Worm (Caenorhabditis elegans) whole organism, L2 larva: ENCODE data around the gene rbm-42.
A peak's percentile ranks its signal among the peaks of the same experiment; 100 is the strongest.

Experiments
- C34F6.9 ChIP-seq: fragments of 150-350 bp; optimal IDR thresholded peaks from 2 replicates; lab custom pipeline; 2014; ENCODE audit warnings: missing biosample characterization, missing genetic modification characterization
- F13H6.1 ChIP-seq: sonication (generic microtip); optimal IDR thresholded peaks from 2 replicates; lab custom pipeline; 2016; ENCODE audit warnings: missing genetic modification characterization, missing compliant biosample characterization
- R02D3.7 ChIP-seq: fragments of 150-350 bp; optimal IDR thresholded peaks from 2 replicates; lab custom pipeline; 2014; ENCODE audit warnings: missing biosample characterization, missing genetic modification characterization
- Y55F3AM.14 ChIP-seq: fragments of 200-800 bp; sonication (Bioruptor generic); optimal IDR thresholded peaks from 2 replicates; lab custom pipeline; 2018; ENCODE audit warnings: mild to moderate bottlenecking, missing genetic modification characterization, missing compliant biosample characterization
- ZK546.5 ChIP-seq: sonication (generic microtip); optimal IDR thresholded peaks from 2 replicates; lab custom pipeline; 2017; ENCODE audit warnings: missing biosample characterization, missing genetic modification characterization
- alr-1 ChIP-seq: fragments of 150-350 bp; optimal IDR thresholded peaks from 2 replicates; lab custom pipeline; 2014; ENCODE audit warnings: missing biosample characterization, missing genetic modification characterization
- aly-2 ChIP-seq: fragments of 150-350 bp; optimal IDR thresholded peaks from 2 replicates; lab custom pipeline; 2014; ENCODE audit warnings: missing biosample characterization, missing genetic modification characterization
- ama-1 ChIP-seq: fragments of 150-350 bp; optimal IDR thresholded peaks from 2 replicates; lab custom pipeline; 2018; ENCODE audit warnings: inconsistent platforms
- blmp-1 ChIP-seq: sonication (generic microtip); optimal IDR thresholded peaks from 2 replicates; lab custom pipeline; 2017; ENCODE audit warnings: missing genetic modification characterization, mild to moderate bottlenecking, missing compliant biosample characterization, antibody characterized with exemption, moderate library complexity; ENCODE audit not compliant: insufficient read depth
- ceh-82 ChIP-seq: fragments of 150-350 bp; optimal IDR thresholded peaks from 2 replicates; lab custom pipeline; 2014; ENCODE audit warnings: missing biosample characterization, missing genetic modification characterization
- elt-1 ChIP-seq: fragments of 150-350 bp; optimal IDR thresholded peaks from 2 replicates; lab custom pipeline; 2014; ENCODE audit warnings: missing biosample characterization, missing genetic modification characterization
- elt-3 ChIP-seq: sonication (generic microtip); optimal IDR thresholded peaks from 2 replicates; lab custom pipeline; 2017; ENCODE audit warnings: missing biosample characterization, missing genetic modification characterization
- fos-1 ChIP-seq: fragments of 150-350 bp; optimal IDR thresholded peaks from 2 replicates; lab custom pipeline; 2014; ENCODE audit warnings: missing biosample characterization, missing genetic modification characterization
- gmeb-1 ChIP-seq: fragments of 150-350 bp; optimal IDR thresholded peaks from 2 replicates; lab custom pipeline; 2014; ENCODE audit warnings: missing biosample characterization, missing genetic modification characterization
- lin-11 ChIP-seq: fragments of 150-350 bp; sonication (generic microtip); optimal IDR thresholded peaks from 2 replicates; lab custom pipeline; 2014; ENCODE audit warnings: missing biosample characterization, missing genetic modification characterization, inconsistent platforms, mixed read lengths
- lin-13 ChIP-seq: fragments of 150-350 bp; optimal IDR thresholded peaks from 2 replicates; lab custom pipeline; 2014; ENCODE audit warnings: missing biosample characterization, missing genetic modification reagents, missing genetic modification characterization
- lin-39 ChIP-seq: fragments of 150-350 bp; optimal IDR thresholded peaks from 2 replicates; lab custom pipeline; 2014; ENCODE audit warnings: missing biosample characterization, missing genetic modification reagents, missing genetic modification characterization
- lsy-2 ChIP-seq, 2 experiments: fragments of 150-350 bp in 1 of 2; sonication (generic microtip) in 1 of 2; optimal IDR thresholded peaks; 2 replicates each; lab custom pipeline; 2014 to 2017; ENCODE audit warnings: missing biosample characterization in 2 of 2, missing genetic modification characterization in 2 of 2
- mbf-1 ChIP-seq: sonication (generic microtip); optimal IDR thresholded peaks from 2 replicates; lab custom pipeline; 2017; ENCODE audit warnings: missing biosample characterization, missing genetic modification characterization
- mdl-1 ChIP-seq, 2 experiments: fragments of 150-350 bp in 1 of 2; sonication (generic microtip) in 1 of 2; optimal IDR thresholded peaks; 2 replicates each; lab custom pipeline; 2017; ENCODE audit warnings: missing biosample characterization in 2 of 2, missing genetic modification characterization in 2 of 2
- nhr-10 ChIP-seq: sonication (generic microtip); optimal IDR thresholded peaks from 2 replicates; lab custom pipeline; 2017; ENCODE audit warnings: missing biosample characterization, missing genetic modification characterization
- nhr-11 ChIP-seq: fragments of 150-350 bp; optimal IDR thresholded peaks from 2 replicates; lab custom pipeline; 2014; ENCODE audit warnings: missing biosample characterization, missing genetic modification characterization
- nhr-129 ChIP-seq: fragments of 150-350 bp; optimal IDR thresholded peaks from 2 replicates; lab custom pipeline; 2014; ENCODE audit warnings: missing biosample characterization, missing genetic modification characterization
- nhr-21 ChIP-seq: fragments of 150-350 bp; optimal IDR thresholded peaks from 2 replicates; lab custom pipeline; 2014; ENCODE audit warnings: missing biosample characterization, missing genetic modification characterization
- nhr-23 ChIP-seq: fragments of 150-350 bp; optimal IDR thresholded peaks from 2 replicates; lab custom pipeline; 2014; ENCODE audit warnings: missing biosample characterization, missing genetic modification reagents, missing genetic modification characterization
- nhr-237 ChIP-seq: fragments of 150-350 bp; optimal IDR thresholded peaks from 2 replicates; lab custom pipeline; 2014; ENCODE audit warnings: missing biosample characterization, missing genetic modification characterization
- nhr-25 ChIP-seq: fragments of 150-350 bp; sonication (generic microtip); optimal IDR thresholded peaks from 3 replicates; lab custom pipeline; 2014; ENCODE audit warnings: missing biosample characterization, missing genetic modification characterization
- nhr-6 ChIP-seq: fragments of 150-350 bp; optimal IDR thresholded peaks from 2 replicates; lab custom pipeline; 2014; ENCODE audit warnings: missing biosample characterization, missing genetic modification characterization
- peb-1 ChIP-seq: fragments of 150-350 bp; optimal IDR thresholded peaks from 2 replicates; lab custom pipeline; 2014; ENCODE audit warnings: missing biosample characterization, missing genetic modification characterization
- sem-4 ChIP-seq: fragments of 150-350 bp; optimal IDR thresholded peaks from 2 replicates; lab custom pipeline; 2014; ENCODE audit warnings: missing biosample characterization, missing genetic modification reagents, missing genetic modification characterization
- skn-1 ChIP-seq: sonication (generic microtip); optimal IDR thresholded peaks from 2 replicates; lab custom pipeline; 2017; ENCODE audit warnings: missing biosample characterization, missing genetic modification characterization
- sma-3 ChIP-seq: sonication (generic microtip); optimal IDR thresholded peaks from 2 replicates; lab custom pipeline; 2016; ENCODE audit warnings: missing genetic modification reagents, missing genetic modification characterization, missing compliant biosample characterization
- unc-39 ChIP-seq: fragments of 150-350 bp; optimal IDR thresholded peaks from 2 replicates; lab custom pipeline; 2014; ENCODE audit warnings: missing biosample characterization, missing genetic modification characterization
- zag-1 ChIP-seq: fragments of 150-350 bp; optimal IDR thresholded peaks from 2 replicates; lab custom pipeline; 2014; ENCODE audit warnings: missing biosample characterization, missing genetic modification characterization
- ztf-11 ChIP-seq: sonication (generic microtip); optimal IDR thresholded peaks from 2 replicates; lab custom pipeline; 2017; ENCODE audit warnings: missing biosample characterization, missing genetic modification characterization
- ztf-4 ChIP-seq: fragments of 150-350 bp; optimal IDR thresholded peaks from 2 replicates; lab custom pipeline; 2014; ENCODE audit warnings: missing biosample characterization, missing genetic modification characterization

rbm-42 gene

ce11 chrIII:5108746-5109145, 44.3 kb downstream of the rbm-42 start (continued):
- TF ChIP-seq fos-1 (tag; lab: Kevin White, UChicago) = peak; percentile 30
- TF ChIP-seq sma-3 (GFP tag; lab: Kevin White, UChicago) = peak; percentile 21
- no peak for TF ChIP-seq lin-39 (tag; lab: Kevin White, UChicago)
- TF ChIP-seq F13H6.1 (tag; lab: Kevin White, UChicago) = no peak
- TF ChIP-seq nhr-6 (tag; lab: Kevin White, UChicago) = no peak
- no peak for TF ChIP-seq zag-1 (tag; lab: Kevin White, UChicago)
- TF ChIP-seq ztf-4 = no peak
- TF ChIP-seq lsy-2 (tag; optimal IDR thresholded peaks at IDR 0.05; lab: Kevin White, UChicago) = peak; percentile 27 to 79
- TF ChIP-seq nhr-129 = peak; percentile 79
- no peak for TF ChIP-seq unc-39
- TF ChIP-seq mdl-1 (tag; optimal IDR thresholded peaks at IDR 0.05; lab: Kevin White, UChicago) = no peak
- no peak for TF ChIP-seq nhr-237
- no peak for TF ChIP-seq nhr-11
- TF ChIP-seq nhr-21 (tag; lab: Kevin White, UChicago) = no peak
- no peak for TF ChIP-seq ZK546.5 (tag; lab: Kevin White, UChicago)
- no peak for TF ChIP-seq ceh-82 (tag; lab: Kevin White, UChicago)
- no peak for TF ChIP-seq lin-11
- TF ChIP-seq, all 48 proteins: peak for 12

ce11 chrIII:5107959-5108358, 45.1 kb downstream of the rbm-42 start:
- TF ChIP-seq Y55F3AM.14 (GFP tag; lab: Kevin White, UChicago) (no peak), elt-3 (tag; lab: Kevin White, UChicago) (no peak), alr-1 (tag; lab: Kevin White, UChicago) (no peak), mbf-1 (tag; lab: Kevin White, UChicago) (no peak), aly-2 (tag; lab: Kevin White, UChicago) (no peak), ama-1 (lab: Kevin White, UChicago) (no peak), blmp-1 (tag; lab: Kevin White, UChicago) (no peak)

DNA sequence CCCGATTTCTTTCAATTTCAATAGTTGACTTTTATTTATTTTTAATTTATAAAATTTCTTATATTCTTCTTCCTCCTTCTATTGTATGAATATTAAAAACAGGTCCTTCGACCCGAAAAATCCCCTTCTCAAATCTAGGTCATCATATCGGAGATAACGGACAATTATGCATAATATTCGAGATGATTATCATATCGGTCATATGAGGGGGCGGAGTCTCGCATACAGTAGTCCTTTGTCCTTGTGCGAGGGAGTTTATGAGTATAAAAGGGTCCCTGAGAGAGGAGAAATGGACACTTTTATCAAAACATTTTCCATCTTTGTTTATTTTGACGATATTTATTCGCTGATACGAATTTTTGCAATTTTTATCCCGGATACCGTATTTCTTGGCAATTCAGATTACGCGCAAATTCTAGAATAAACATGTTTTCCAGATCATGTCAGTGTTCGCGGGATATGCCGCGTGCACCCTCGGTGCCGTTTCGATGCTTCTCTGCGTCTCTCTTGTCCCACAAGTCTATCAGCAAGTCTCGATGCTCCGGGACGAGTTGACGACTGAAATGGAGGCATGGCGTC, 46.0 kb downstream of the rbm-42 start, which contains the start of gene dpy-17:
TSS of gene dpy-17 (plus strand) at position 438 of the 579 bp plus-strand sequence.
- no peak for TF ChIP-seq elt-1 (tag; lab: Kevin White, UChicago)
- TF ChIP-seq ztf-11 (tag; lab: Kevin White, UChicago) = no peak
- no peak for TF ChIP-seq nhr-25 (tag; lab: Kevin White, UChicago)
- no peak for TF ChIP-seq R02D3.7 (tag; lab: Kevin White, UChicago)
- no peak for TF ChIP-seq sem-4 (tag; lab: Kevin White, UChicago)
- no peak for TF ChIP-seq nhr-23 (tag; lab: Kevin White, UChicago)
- no peak for TF ChIP-seq mbf-1 (tag; lab: Kevin White, UChicago)
- TF ChIP-seq Y55F3AM.14 (GFP tag; lab: Kevin White, UChicago) = no peak
- TF ChIP-seq nhr-10 (tag; lab: Kevin White, UChicago) = no peak
- no peak for TF ChIP-seq skn-1
- no peak for TF ChIP-seq nhr-21 (tag; lab: Kevin White, UChicago)
- no peak for TF ChIP-seq nhr-6 (tag; lab: Kevin White, UChicago)

DNA sequence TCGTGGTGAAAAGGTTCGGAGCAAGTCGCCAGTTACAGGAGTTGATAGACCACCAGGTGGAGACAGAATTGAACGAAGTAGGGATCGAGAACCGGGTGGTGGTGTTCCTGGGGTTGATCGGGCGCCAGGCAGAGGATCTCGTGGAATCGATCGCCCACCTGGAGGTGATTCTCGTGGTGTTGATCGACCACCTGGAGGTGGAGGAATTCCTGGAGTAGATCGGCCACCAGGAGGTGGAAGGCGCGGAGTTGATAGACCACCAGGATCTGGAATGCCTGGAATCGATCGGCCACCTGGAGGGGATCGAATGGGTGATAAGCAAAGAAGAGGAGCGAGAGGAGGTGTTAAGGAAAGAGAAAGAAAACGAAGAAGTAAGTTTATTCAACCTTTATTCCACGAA, 47.5 kb downstream of the rbm-42 start:
- TF ChIP-seq nhr-23 (tag; lab: Kevin White, UChicago) (no peak), gmeb-1 (tag; lab: Kevin White, UChicago) (no peak), ceh-82 (tag; lab: Kevin White, UChicago) (no peak), zag-1 (tag; lab: Kevin White, UChicago) (no peak), fos-1 (tag; lab: Kevin White, UChicago) (no peak), lin-13 (no peak), ztf-11 (tag; lab: Kevin White, UChicago) (no peak), C34F6.9 (no peak), ZK546.5 (tag; lab: Kevin White, UChicago) (no peak), sem-4 (tag; lab: Kevin White, UChicago) (no peak), nhr-25 (tag; lab: Kevin White, UChicago) (no peak), lin-39 (tag; lab: Kevin White, UChicago) (no peak), peb-1 (tag; lab: Kevin White, UChicago) (no peak)
